Worm (Caenorhabditis elegans): ENCODE data around the gene nlp-61.

- TF ChIP-seq fos-1 (tag; optimal IDR thresholded peaks at IDR 0.05) = no peak
- no peak for TF ChIP-seq nhr-11 (tag; optimal IDR thresholded peaks at IDR 0.05)
- TF ChIP-seq dpl-1 (GFP tag; optimal IDR thresholded peaks at IDR 0.05) = no peak
- TF ChIP-seq ceh-82 (tag; optimal IDR thresholded peaks at IDR 0.05) = no peak
Measured at ce11 chrX:7652308-7652707, 24.9 kb downstream of the nlp-61 start.

All from whole organism, L4 larva.